Fruit fly (Drosophila melanogaster) whole organism, pupa: ENCODE results near the gene CG15579.

Experiments used
- CG12605 ChIP-seq: fragments of 200-800 bp; sonication (Bioruptor generic); IDR thresholded peaks from 2 replicates; pipeline ENCODE4 v1.3.6; 2022; ENCODE audit warnings: missing biosample characterization, missing genetic modification characterization
- CG13204 ChIP-seq: fragments of 200-800 bp; sonication (Bioruptor generic); optimal IDR thresholded peaks from 2 replicates; lab custom pipeline; 2018; ENCODE audit warnings: missing biosample characterization, mild to moderate bottlenecking, missing genetic modification characterization, moderate library complexity
- CG14655 ChIP-seq: fragments of 200-800 bp; sonication (Bioruptor generic); optimal IDR thresholded peaks from 3 replicates; lab custom pipeline; 2017; ENCODE audit warnings: mild to moderate bottlenecking, missing biosample characterization, missing genetic modification reagents, missing genetic modification characterization
- CG15710 ChIP-seq: fragments of 200-800 bp; sonication (Bioruptor generic); optimal IDR thresholded peaks from 2 replicates; lab custom pipeline; 2018; ENCODE audit warnings: missing biosample characterization, mild to moderate bottlenecking, missing genetic modification characterization, moderate library complexity
- CG17806 ChIP-seq: fragments of 200-800 bp; sonication (Bioruptor generic); optimal IDR thresholded peaks from 2 replicates; lab custom pipeline; 2018; ENCODE audit warnings: missing biosample characterization, mild to moderate bottlenecking, missing genetic modification characterization, moderate library complexity
- CG32121 ChIP-seq: fragments of 200-800 bp; sonication (Bioruptor generic); IDR thresholded peaks from 2 replicates; pipeline ENCODE4 v1.3.6; 2022; ENCODE audit warnings: missing biosample characterization, missing genetic modification characterization
- CG8159 ChIP-seq: fragments of 200-800 bp; sonication (Bioruptor generic); optimal IDR thresholded peaks from 3 replicates; lab custom pipeline; 2018; ENCODE audit warnings: missing biosample characterization, mild to moderate bottlenecking, missing genetic modification characterization, moderate library complexity
- CG9948 ChIP-seq: fragments of 200-800 bp; sonication (Bioruptor generic); optimal IDR thresholded peaks from 2 replicates; lab custom pipeline; 2018; ENCODE audit warnings: missing biosample characterization, mild to moderate bottlenecking, missing genetic modification characterization, moderate library complexity
- D1 ChIP-seq: fragments of 200-800 bp; sonication (Bioruptor generic); optimal IDR thresholded peaks from 2 replicates; lab custom pipeline; 2018; ENCODE audit warnings: missing biosample characterization, mild to moderate bottlenecking, missing genetic modification characterization, moderate library complexity
- Ets98B ChIP-seq: fragments of 200-800 bp; sonication (Bioruptor generic); IDR thresholded peaks from 2 replicates; pipeline ENCODE4 v1.3.6; 2022; ENCODE audit warnings: missing biosample characterization, missing genetic modification characterization
- Pif1B ChIP-seq: fragments of 200-800 bp; sonication (Bioruptor generic); optimal IDR thresholded peaks from 3 replicates; lab custom pipeline; 2016; ENCODE audit warnings: missing biosample characterization, missing genetic modification characterization
- Snoo ChIP-seq: fragments of 200-800 bp; sonication (Bioruptor generic); optimal IDR thresholded peaks from 3 replicates; lab custom pipeline; 2017; ENCODE audit warnings: missing biosample characterization, mild to moderate bottlenecking, missing genetic modification characterization, inconsistent platforms
- fd96Ca ChIP-seq: fragments of 200-800 bp; sonication (Bioruptor generic); IDR thresholded peaks from 3 replicates; pipeline ENCODE4 v1.3.6; 2022; ENCODE audit warnings: missing biosample characterization, missing genetic modification characterization
- gl ChIP-seq: fragments of 200-800 bp; sonication (Bioruptor generic); optimal IDR thresholded peaks from 2 replicates; lab custom pipeline; 2018; ENCODE audit warnings: missing biosample characterization, mild to moderate bottlenecking, missing genetic modification characterization

DNA sequence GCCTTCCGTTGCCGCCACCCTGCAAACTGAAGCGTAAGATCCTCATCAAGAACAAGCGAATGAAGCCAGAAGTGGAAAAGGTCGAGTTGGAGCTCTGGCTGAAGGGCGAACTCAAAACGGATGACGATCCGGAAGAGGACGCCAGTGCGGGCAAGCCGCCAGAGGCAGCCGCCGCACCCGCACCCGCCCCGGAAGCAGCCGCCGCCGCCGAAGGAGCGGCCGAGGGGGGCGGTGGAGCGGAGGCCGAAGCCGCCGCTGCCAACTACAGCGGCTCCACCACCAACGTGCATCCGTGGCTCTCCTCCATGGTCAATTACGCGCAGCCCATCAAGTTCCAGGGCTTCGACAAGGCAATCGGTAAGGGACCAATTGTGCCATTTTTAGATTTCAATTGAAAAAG lies 46.9 kb upstream of the CG15579 start:
- TF ChIP-seq Ets98B (GFP tag; lab: Robert Waterston, UW) (no peak), Pif1B (GFP tag; lab: Kevin White, UChicago) (no peak), CG8159 (tag; lab: Kevin White, UChicago) (no peak), Snoo (tag; lab: Kevin White, UChicago) (no peak), CG14655 (GFP tag; lab: Kevin White, UChicago) (no peak), CG15710 (tag; lab: Kevin White, UChicago) (no peak), CG32121 (no peak), CG17806 (tag; lab: Kevin White, UChicago) (no peak), CG13204 (GFP tag; lab: Kevin White, UChicago) (no peak), CG12605 (GFP tag; lab: Robert Waterston, UW) (no peak), CG9948 (tag; lab: Kevin White, UChicago) (no peak), gl (tag; lab: Kevin White, UChicago) (no peak), fd96Ca (GFP tag; lab: Robert Waterston, UW) (no peak), D1 (no peak)
